Worm (Caenorhabditis elegans) whole organism, L3 larva: Measurements from ENCODE around the gene F40F8.3.

Experiments
- R02D3.7 ChIP-seq: fragments of 150-350 bp; optimal IDR thresholded peaks from 2 replicates; lab custom pipeline; 2014; ENCODE audit warnings: missing biosample characterization, missing genetic modification characterization
- ZK546.5 ChIP-seq: sonication (generic microtip); optimal IDR thresholded peaks from 2 replicates; lab custom pipeline; 2017; ENCODE audit warnings: missing biosample characterization, missing genetic modification characterization
- aly-2 ChIP-seq: fragments of 150-350 bp; optimal IDR thresholded peaks from 2 replicates; lab custom pipeline; 2014; ENCODE audit warnings: missing biosample characterization, missing genetic modification characterization
- ceh-16 ChIP-seq: sonication (generic microtip); optimal IDR thresholded peaks from 2 replicates; lab custom pipeline; 2017; ENCODE audit warnings: missing biosample characterization, missing genetic modification characterization
- ceh-28 ChIP-seq: fragments of 150-350 bp; optimal IDR thresholded peaks from 2 replicates; lab custom pipeline; 2014; ENCODE audit warnings: missing biosample characterization, missing genetic modification reagents, missing genetic modification characterization
- ceh-82 ChIP-seq: fragments of 150-350 bp; optimal IDR thresholded peaks from 2 replicates; lab custom pipeline; 2014; ENCODE audit warnings: missing biosample characterization, missing genetic modification characterization
- daf-12 ChIP-seq: fragments of 150-350 bp; optimal IDR thresholded peaks from 2 replicates; lab custom pipeline; 2014; ENCODE audit warnings: missing biosample characterization, missing genetic modification reagents, missing genetic modification characterization
- egl-27 ChIP-seq: sonication (generic microtip); optimal IDR thresholded peaks from 4 replicates; lab custom pipeline; 2017; ENCODE audit warnings: missing biosample characterization, missing genetic modification reagents, missing genetic modification characterization
- egl-5 ChIP-seq: fragments of 150-350 bp; optimal IDR thresholded peaks from 2 replicates; lab custom pipeline; 2017; ENCODE audit warnings: missing biosample characterization, missing genetic modification reagents, missing genetic modification characterization, inconsistent platforms
- elt-1 ChIP-seq: fragments of 150-350 bp; optimal IDR thresholded peaks from 2 replicates; lab custom pipeline; 2014; ENCODE audit warnings: missing biosample characterization, missing genetic modification characterization
- elt-2 ChIP-seq: sonication (generic microtip); optimal IDR thresholded peaks from 2 replicates; lab custom pipeline; 2016; ENCODE audit warnings: missing genetic modification reagents, mild to moderate bottlenecking, missing genetic modification characterization, missing compliant biosample characterization
- elt-3 ChIP-seq, 3 experiments: fragments of 150-350 bp in 1 of 3; sonication (generic microtip) in 2 of 3; optimal IDR thresholded peaks; 2 replicates in 2 of 3; 4 replicates in 1 of 3; lab custom pipeline; 2014 to 2017; ENCODE audit warnings: missing biosample characterization in 3 of 3, missing genetic modification characterization in 3 of 3
- eor-1 ChIP-seq, 2 experiments: fragments of 150-350 bp; optimal IDR thresholded peaks; 2 replicates each; lab custom pipeline; 2014 to 2018; ENCODE audit warnings: missing biosample characterization in 2 of 2, missing genetic modification characterization in 2 of 2
- fkh-10 ChIP-seq: sonication (generic microtip); optimal IDR thresholded peaks from 2 replicates; lab custom pipeline; 2017; ENCODE audit warnings: missing biosample characterization, missing genetic modification reagents, missing genetic modification characterization
- fkh-2 ChIP-seq: fragments of 150-350 bp; optimal IDR thresholded peaks from 2 replicates; lab custom pipeline; 2014; ENCODE audit warnings: missing biosample characterization, missing genetic modification reagents, missing genetic modification characterization
- hmg-11 ChIP-seq: sonication (generic microtip); optimal IDR thresholded peaks from 2 replicates; lab custom pipeline; 2016; ENCODE audit warnings: missing genetic modification characterization, missing compliant biosample characterization
- jun-1 ChIP-seq: fragments of 150-350 bp; optimal IDR thresholded peaks from 2 replicates; lab custom pipeline; 2014; ENCODE audit warnings: missing biosample characterization, missing genetic modification reagents, missing genetic modification characterization
- lin-15B ChIP-seq: fragments of 150-350 bp; optimal IDR thresholded peaks from 2 replicates; lab custom pipeline; 2014; ENCODE audit warnings: missing biosample characterization, missing genetic modification characterization
- lin-39 ChIP-seq: fragments of 150-350 bp; optimal IDR thresholded peaks from 2 replicates; lab custom pipeline; 2018; ENCODE audit warnings: missing biosample characterization, missing genetic modification reagents, missing genetic modification characterization
- lsy-12 ChIP-seq: sonication (generic microtip); optimal IDR thresholded peaks from 2 replicates; lab custom pipeline; 2016; ENCODE audit warnings: mild to moderate bottlenecking, missing genetic modification characterization, missing compliant biosample characterization
- mml-1 ChIP-seq: fragments of 150-350 bp; sonication (generic microtip); optimal IDR thresholded peaks from 3 replicates; lab custom pipeline; 2014; ENCODE audit warnings: missing biosample characterization, missing genetic modification characterization
- nfya-1 ChIP-seq: sonication (generic microtip); optimal IDR thresholded peaks from 2 replicates; lab custom pipeline; 2017; ENCODE audit warnings: missing genetic modification characterization, mild to moderate bottlenecking, missing compliant biosample characterization, antibody characterized with exemption, moderate library complexity; ENCODE audit not compliant: insufficient read depth
- nhr-11 ChIP-seq: fragments of 150-350 bp; optimal IDR thresholded peaks from 2 replicates; lab custom pipeline; 2014; ENCODE audit warnings: missing biosample characterization, missing genetic modification characterization
- nhr-12 ChIP-seq: fragments of 150-350 bp; optimal IDR thresholded peaks from 2 replicates; lab custom pipeline; 2014; ENCODE audit warnings: missing biosample characterization, missing genetic modification characterization
- nhr-237 ChIP-seq: fragments of 150-350 bp; optimal IDR thresholded peaks from 2 replicates; lab custom pipeline; 2014; ENCODE audit warnings: missing biosample characterization, missing genetic modification characterization
- nhr-25 ChIP-seq: sonication (generic microtip); optimal IDR thresholded peaks from 2 replicates; lab custom pipeline; 2017; ENCODE audit warnings: missing biosample characterization, missing genetic modification characterization
- nhr-28 ChIP-seq: fragments of 150-350 bp; optimal IDR thresholded peaks from 2 replicates; lab custom pipeline; 2014; ENCODE audit warnings: missing biosample characterization, missing genetic modification characterization
- nhr-43 ChIP-seq: sonication (generic microtip); optimal IDR thresholded peaks from 2 replicates; lab custom pipeline; 2016; ENCODE audit warnings: mild to moderate bottlenecking, missing genetic modification characterization, missing compliant biosample characterization; ENCODE audit not compliant: poor library complexity, severe bottlenecking
- nhr-67 ChIP-seq: fragments of 150-350 bp; optimal IDR thresholded peaks from 2 replicates; lab custom pipeline; 2014; ENCODE audit warnings: missing biosample characterization, missing genetic modification characterization
- nhr-77 ChIP-seq: fragments of 150-350 bp; optimal IDR thresholded peaks from 2 replicates; lab custom pipeline; 2014; ENCODE audit warnings: missing biosample characterization, missing genetic modification characterization
- pha-4 ChIP-seq: fragments of 150-350 bp; optimal IDR thresholded peaks from 2 replicates; lab custom pipeline; 2014; ENCODE audit warnings: missing biosample characterization, missing genetic modification reagents, missing genetic modification characterization
- pqm-1 ChIP-seq: fragments of 150-350 bp; optimal IDR thresholded peaks from 2 replicates; lab custom pipeline; 2017; ENCODE audit warnings: missing biosample characterization, missing genetic modification characterization, inconsistent platforms
- sea-2 ChIP-seq: fragments of 150-350 bp; sonication (generic microtip); optimal IDR thresholded peaks from 4 replicates; lab custom pipeline; 2014; ENCODE audit warnings: missing biosample characterization, missing genetic modification reagents, missing genetic modification characterization
- skn-1 ChIP-seq: fragments of 150-350 bp; optimal IDR thresholded peaks from 2 replicates; lab custom pipeline; 2014; ENCODE audit warnings: missing biosample characterization, missing genetic modification characterization
- snpc-4 ChIP-seq: fragments of 150-350 bp; optimal IDR thresholded peaks from 2 replicates; lab custom pipeline; 2014; ENCODE audit warnings: missing biosample characterization, missing genetic modification characterization
- tbx-2 ChIP-seq: sonication (generic microtip); optimal IDR thresholded peaks from 2 replicates; lab custom pipeline; 2016; ENCODE audit warnings: mild to moderate bottlenecking, missing genetic modification characterization, missing compliant biosample characterization
- unc-39 ChIP-seq: sonication (generic microtip); optimal IDR thresholded peaks from 4 replicates; lab custom pipeline; 2017; ENCODE audit warnings: missing biosample characterization, missing genetic modification characterization
- unc-62 ChIP-seq: fragments of 150-350 bp; sonication (generic microtip); optimal IDR thresholded peaks from 4 replicates; lab custom pipeline; 2014; ENCODE audit warnings: missing biosample characterization, missing genetic modification reagents, missing genetic modification characterization
- zag-1 ChIP-seq: fragments of 150-350 bp; optimal IDR thresholded peaks from 2 replicates; lab custom pipeline; 2014; ENCODE audit warnings: missing biosample characterization, missing genetic modification characterization
- ztf-11 ChIP-seq: fragments of 150-350 bp; optimal IDR thresholded peaks from 2 replicates; lab custom pipeline; 2014; ENCODE audit warnings: missing biosample characterization, missing genetic modification characterization
- ztf-4 ChIP-seq: fragments of 150-350 bp; optimal IDR thresholded peaks from 2 replicates; lab custom pipeline; 2014; ENCODE audit warnings: missing biosample characterization, missing genetic modification characterization

Gene F40F8.3

ce11 chrII:11135773-11136172 is 6.7 kb downstream of the F40F8.3 start:
- TF ChIP-seq aly-2 (tag; lab: Kevin White, UChicago) (no peak), elt-2 (tag; lab: Kevin White, UChicago) (peak; percentile 39), lsy-12 (tag; lab: Kevin White, UChicago) (no peak), nhr-28 (no peak), snpc-4 (tag; lab: Kevin White, UChicago) (no peak), nhr-11 (tag; lab: Kevin White, UChicago) (no peak), nfya-1 (tag; lab: Kevin White, UChicago) (peak; percentile 44), egl-5 (tag; lab: Kevin White, UChicago) (peak; percentile 49), pha-4 (peak; percentile 32), nhr-43 (tag; lab: Kevin White, UChicago) (no peak)
- TF ChIP-seq, all 47 proteins: peak for 4

ce11 chrII:11140140-11140539 is 11.1 kb downstream of the F40F8.3 start, which contains the start of gene F40F8.4:
Gene F40F8.4 (minus strand): TSS chrII:11140240.
- TF ChIP-seq jun-1 (tag; lab: Kevin White, UChicago), result no peak
- TF ChIP-seq nhr-11 (tag; lab: Kevin White, UChicago), result no peak
- TF ChIP-seq nhr-237 (tag; lab: Kevin White, UChicago), result no peak
- no peak for TF ChIP-seq elt-2 (tag; lab: Kevin White, UChicago)
- TF ChIP-seq egl-5 (tag; lab: Kevin White, UChicago), result no peak
- TF ChIP-seq fkh-10 (GFP tag; lab: Kevin White, UChicago), result no peak
- TF ChIP-seq nhr-77, result no peak
- TF ChIP-seq lin-39 (tag; lab: Kevin White, UChicago), result no peak
- TF ChIP-seq skn-1 (tag; lab: Kevin White, UChicago), result no peak
- no peak for TF ChIP-seq eor-1 (tag; optimal IDR thresholded peaks at IDR 0.05; lab: Kevin White, UChicago)
- no peak for TF ChIP-seq ZK546.5 (tag; lab: Kevin White, UChicago)
- TF ChIP-seq ceh-16, result no peak
- no peak for TF ChIP-seq mml-1 (tag; lab: Kevin White, UChicago)
- TF ChIP-seq pqm-1 (tag; lab: Kevin White, UChicago), result no peak
- no peak for TF ChIP-seq sea-2

- TF ChIP-seq elt-2 (tag; lab: Kevin White, UChicago) (no peak), pha-4 (no peak), hmg-11 (tag; lab: Kevin White, UChicago) (no peak), ceh-16 (no peak), unc-62 (no peak), R02D3.7 (tag; lab: Kevin White, UChicago) (no peak), nhr-237 (tag; lab: Kevin White, UChicago) (no peak), lsy-12 (tag; lab: Kevin White, UChicago) (no peak), daf-12 (tag; lab: Kevin White, UChicago) (no peak), ceh-28 (tag; lab: Kevin White, UChicago) (no peak), tbx-2 (tag; lab: Kevin White, UChicago) (no peak), aly-2 (tag; lab: Kevin White, UChicago) (no peak), ztf-11 (no peak), pqm-1 (tag; lab: Kevin White, UChicago) (no peak), ceh-82 (no peak), eor-1 (tag; optimal IDR thresholded peaks at IDR 0.05; lab: Kevin White, UChicago) (no peak), lin-15B (tag; lab: Kevin White, UChicago) (no peak), jun-1 (tag; lab: Kevin White, UChicago) (no peak)
These were observed 13.5 kb downstream of the F40F8.3 start, which contains the start of gene arrd-6 for ce11 chrII:11142571-11142970. Gene arrd-6 (plus strand): TSS chrII:11142739.

- no peak for TF ChIP-seq nhr-67 (tag; lab: Kevin White, UChicago)
- no peak for TF ChIP-seq lin-15B (tag; lab: Kevin White, UChicago)
- no peak for TF ChIP-seq nhr-25
- TF ChIP-seq mml-1 (tag; lab: Kevin White, UChicago), result no peak
- no peak for TF ChIP-seq R02D3.7 (tag; lab: Kevin White, UChicago)
- no peak for TF ChIP-seq pqm-1 (tag; lab: Kevin White, UChicago)
- TF ChIP-seq ceh-28 (tag; lab: Kevin White, UChicago), result peak; percentile 12
- TF ChIP-seq nhr-11 (tag; lab: Kevin White, UChicago), result peak; percentile 23
- TF ChIP-seq hmg-11 (tag; lab: Kevin White, UChicago), result no peak
- no peak for TF ChIP-seq ztf-4 (tag; lab: Kevin White, UChicago)
- no peak for TF ChIP-seq nhr-43 (tag; lab: Kevin White, UChicago)
- no peak for TF ChIP-seq nhr-12
- TF ChIP-seq skn-1 (tag; lab: Kevin White, UChicago), result no peak
- TF ChIP-seq nhr-77, result peak; percentile 71
- TF ChIP-seq ceh-16, result no peak
- no peak for TF ChIP-seq egl-27 (tag; lab: Kevin White, UChicago)
- no peak for TF ChIP-seq fkh-10 (GFP tag; lab: Kevin White, UChicago)
- TF ChIP-seq elt-1 (tag; lab: Kevin White, UChicago), result no peak
- TF ChIP-seq fkh-2 (tag; lab: Kevin White, UChicago), result no peak
- no peak for TF ChIP-seq daf-12 (tag; lab: Kevin White, UChicago)
- no peak for TF ChIP-seq eor-1 (tag; optimal IDR thresholded peaks at IDR 0.05; lab: Kevin White, UChicago)
- peak; percentile 88 for TF ChIP-seq jun-1 (tag; lab: Kevin White, UChicago)
- TF ChIP-seq snpc-4 (tag; lab: Kevin White, UChicago), result no peak
- TF ChIP-seq lin-39 (tag; lab: Kevin White, UChicago), result no peak
- TF ChIP-seq sea-2, result no peak
- TF ChIP-seq ztf-11, result no peak
- TF ChIP-seq unc-39 (tag; lab: Kevin White, UChicago), result no peak
- no peak for TF ChIP-seq zag-1
- TF ChIP-seq elt-3 (tag; optimal IDR thresholded peaks at IDR 0.05; lab: Kevin White, UChicago), result no peak
These were observed 21.0 kb downstream of the F40F8.3 start for ce11 chrII:11149866-11150685.
